Worm (Caenorhabditis elegans) whole organism, early embryonic: ENCODE data around the gene cct-3.

Source experiments
- B0310.2 ChIP-seq: sonication (generic microtip); optimal IDR thresholded peaks from 2 replicates; lab custom pipeline; 2016; ENCODE audit warnings: mild to moderate bottlenecking, missing genetic modification characterization, missing compliant biosample characterization
- F13C5.2 ChIP-seq: sonication (generic microtip); optimal IDR thresholded peaks from 2 replicates; lab custom pipeline; 2017; ENCODE audit warnings: mild to moderate bottlenecking, missing genetic modification characterization, inconsistent platforms, missing compliant biosample characterization
- aly-1 ChIP-seq: sonication (generic microtip); optimal IDR thresholded peaks from 2 replicates; lab custom pipeline; 2016; ENCODE audit warnings: missing genetic modification characterization, missing compliant biosample characterization
- ama-1 ChIP-seq: fragments of 150-350 bp; optimal IDR thresholded peaks from 2 replicates; lab custom pipeline; 2014
- ceh-13 ChIP-seq: fragments of 200-800 bp; sonication (Bioruptor generic); optimal IDR thresholded peaks from 2 replicates; lab custom pipeline; 2018; ENCODE audit warnings: mild to moderate bottlenecking, missing genetic modification characterization, missing compliant biosample characterization
- ceh-36 ChIP-seq: sonication (generic microtip); optimal IDR thresholded peaks from 2 replicates; lab custom pipeline; 2016; ENCODE audit warnings: missing genetic modification characterization, inconsistent platforms, missing compliant biosample characterization
- flt-1 ChIP-seq: fragments of 200-800 bp; sonication (Bioruptor generic); IDR thresholded peaks from 2 replicates; pipeline ENCODE4 v1.3.6; 2022; ENCODE audit warnings: missing genetic modification characterization, missing compliant biosample characterization
- hmg-4 ChIP-seq: fragments of 200-800 bp; sonication (Bioruptor generic); optimal IDR thresholded peaks from 2 replicates; lab custom pipeline; 2018; ENCODE audit warnings: mild to moderate bottlenecking, missing genetic modification characterization, missing compliant biosample characterization
- hnd-1 ChIP-seq: sonication (generic microtip); optimal IDR thresholded peaks from 2 replicates; lab custom pipeline; 2016; ENCODE audit warnings: missing genetic modification characterization, missing compliant biosample characterization
- pes-1 ChIP-seq: fragments of 200-800 bp; sonication (Bioruptor generic); IDR thresholded peaks from 2 replicates; pipeline ENCODE4 v1.3.6; 2022; ENCODE audit warnings: missing genetic modification reagents, missing genetic modification characterization, missing compliant biosample characterization
- sea-1 ChIP-seq: fragments of 200-800 bp; sonication (Bioruptor generic); conservative IDR thresholded peaks from 2 replicates; pipeline ENCODE4 v1.3.6; 2022; ENCODE audit warnings: missing genetic modification characterization, missing compliant biosample characterization
- tbx-11 ChIP-seq: fragments of 200-800 bp; sonication (Bioruptor generic); IDR thresholded peaks from 2 replicates; pipeline ENCODE4 v1.3.6; 2022; ENCODE audit warnings: missing genetic modification characterization, missing compliant biosample characterization
- tbx-37 ChIP-seq: fragments of 200-800 bp; sonication (Bioruptor generic); conservative IDR thresholded peaks from 2 replicates; pipeline ENCODE4 v1.3.6; 2022; ENCODE audit warnings: missing genetic modification reagents, missing genetic modification characterization, missing compliant biosample characterization
- tra-4 ChIP-seq: sonication (generic microtip); optimal IDR thresholded peaks from 2 replicates; lab custom pipeline; 2017; ENCODE audit warnings: missing genetic modification characterization, missing compliant biosample characterization

- no peak for TF ChIP-seq tbx-11 (GFP tag; lab: Robert Waterston, UW)
- TF ChIP-seq tra-4, result no peak
- no peak for TF ChIP-seq ama-1 (lab: Kevin White, UChicago)
- TF ChIP-seq ceh-13 (GFP tag; lab: Kevin White, UChicago), result no peak
- no peak for TF ChIP-seq tbx-37 (GFP tag; lab: Robert Waterston, UW)
- TF ChIP-seq F13C5.2 (tag; lab: Kevin White, UChicago), result no peak
- no peak for TF ChIP-seq flt-1
- TF ChIP-seq aly-1 (tag; lab: Kevin White, UChicago), result no peak
- no peak for TF ChIP-seq ceh-36 (tag; lab: Kevin White, UChicago)
- no peak for TF ChIP-seq pes-1 (GFP tag; lab: Robert Waterston, UW)
- TF ChIP-seq sea-1, result no peak
- no peak for TF ChIP-seq hnd-1 (tag; lab: Kevin White, UChicago)
- TF ChIP-seq hmg-4 (GFP tag; lab: Kevin White, UChicago), result no peak
- TF ChIP-seq B0310.2, result no peak
Measured at ce11 chrII:2288798-2289197, 55.5 kb downstream of the cct-3 start, which contains the start of the genes K09F6.10 and K09F6.13.
